Fruit fly (Drosophila melanogaster): ENCODE data around the gene CG11655.

dm6 chrX:15495600-15496379, 42.5 kb downstream of the CG11655 start:
- TF ChIP-seq pan (optimal IDR thresholded peaks at IDR 0.05) (no peak), psq (optimal IDR thresholded peaks at IDR 0.05) (no peak), usp (GFP tag; optimal IDR thresholded peaks at IDR 0.05) (no peak)

Measured in whole organism.